Fruit fly (Drosophila melanogaster) whole organism, pupa: ENCODE results near the gene HipHop.

Experiments used
- CG15710 ChIP-seq: fragments of 200-800 bp; sonication (Bioruptor generic); optimal IDR thresholded peaks from 2 replicates; lab custom pipeline; 2018; ENCODE audit warnings: missing biosample characterization, mild to moderate bottlenecking, missing genetic modification characterization, moderate library complexity
- CG17806 ChIP-seq: fragments of 200-800 bp; sonication (Bioruptor generic); optimal IDR thresholded peaks from 2 replicates; lab custom pipeline; 2018; ENCODE audit warnings: missing biosample characterization, mild to moderate bottlenecking, missing genetic modification characterization, moderate library complexity
- CG4496 ChIP-seq: fragments of 200-800 bp; sonication (Bioruptor generic); IDR thresholded peaks from 3 replicates; pipeline ENCODE4 v1.3.6; 2022; ENCODE audit warnings: missing biosample characterization, missing genetic modification characterization
- CG8159 ChIP-seq: fragments of 200-800 bp; sonication (Bioruptor generic); optimal IDR thresholded peaks from 3 replicates; lab custom pipeline; 2018; ENCODE audit warnings: missing biosample characterization, mild to moderate bottlenecking, missing genetic modification characterization, moderate library complexity
- D1 ChIP-seq: fragments of 200-800 bp; sonication (Bioruptor generic); optimal IDR thresholded peaks from 2 replicates; lab custom pipeline; 2018; ENCODE audit warnings: missing biosample characterization, mild to moderate bottlenecking, missing genetic modification characterization, moderate library complexity
- EcR ChIP-seq: fragments of 200-800 bp; sonication (Bioruptor generic); optimal IDR thresholded peaks from 3 replicates; lab custom pipeline; 2019; ENCODE audit warnings: missing biosample characterization, missing genetic modification characterization, mild to moderate bottlenecking, moderate library complexity, missing genetic modification reagents
- Ets98B ChIP-seq: fragments of 200-800 bp; sonication (Bioruptor generic); IDR thresholded peaks from 2 replicates; pipeline ENCODE4 v1.3.6; 2022; ENCODE audit warnings: missing biosample characterization, missing genetic modification characterization
- Snoo ChIP-seq: fragments of 200-800 bp; sonication (Bioruptor generic); optimal IDR thresholded peaks from 3 replicates; lab custom pipeline; 2017; ENCODE audit warnings: missing biosample characterization, mild to moderate bottlenecking, missing genetic modification characterization, inconsistent platforms
- fd96Ca ChIP-seq: fragments of 200-800 bp; sonication (Bioruptor generic); IDR thresholded peaks from 3 replicates; pipeline ENCODE4 v1.3.6; 2022; ENCODE audit warnings: missing biosample characterization, missing genetic modification characterization

dm6 chr3L:18832708-18833107 lies 11.7 kb downstream of the HipHop start:
- TF ChIP-seq fd96Ca (GFP tag; lab: Robert Waterston, UW) (no peak), CG4496 (GFP tag; lab: Robert Waterston, UW) (no peak), CG17806 (no peak), Snoo (tag; lab: Kevin White, UChicago) (no peak), Ets98B (GFP tag; lab: Robert Waterston, UW) (no peak), EcR (peak; percentile 22), CG8159 (no peak), D1 (tag; lab: Kevin White, UChicago) (no peak), CG15710 (no peak)
